Worm (Caenorhabditis elegans) whole organism, dauer: Measurements from ENCODE around the gene T28A8.4.

Source experiments
- unc-62 ChIP-seq: sonication (generic microtip); optimal IDR thresholded peaks from 2 replicates; lab custom pipeline; 2017; ENCODE audit warnings: missing biosample characterization, missing genetic modification reagents, missing genetic modification characterization

The T28A8.4 gene

DNA sequence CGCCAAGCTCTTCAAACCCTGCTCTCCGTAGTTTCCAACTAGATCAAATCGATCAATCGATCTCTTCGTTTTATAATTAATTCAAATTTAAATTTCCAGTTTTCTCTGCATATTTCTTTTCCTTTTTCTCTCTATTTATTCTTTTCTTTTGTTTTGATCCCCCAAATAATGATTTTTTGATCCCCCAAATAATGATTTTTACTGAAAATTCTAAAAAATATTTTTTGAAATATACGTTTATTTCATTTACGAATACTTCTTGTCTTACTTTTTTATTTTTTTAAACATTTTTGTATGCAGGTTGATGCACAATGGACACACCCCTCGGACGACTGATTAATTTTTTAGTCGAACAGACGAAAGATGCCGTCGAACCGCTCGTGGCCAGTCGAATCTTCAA lies at the start of gene T28A8.4:
Gene T28A8.4, plus strand, starts transcription at position 301 of the 400 bp plus-strand sequence.
- TF ChIP-seq unc-62 (GFP tag; lab: Kevin White, UChicago) = no peak

DNA sequence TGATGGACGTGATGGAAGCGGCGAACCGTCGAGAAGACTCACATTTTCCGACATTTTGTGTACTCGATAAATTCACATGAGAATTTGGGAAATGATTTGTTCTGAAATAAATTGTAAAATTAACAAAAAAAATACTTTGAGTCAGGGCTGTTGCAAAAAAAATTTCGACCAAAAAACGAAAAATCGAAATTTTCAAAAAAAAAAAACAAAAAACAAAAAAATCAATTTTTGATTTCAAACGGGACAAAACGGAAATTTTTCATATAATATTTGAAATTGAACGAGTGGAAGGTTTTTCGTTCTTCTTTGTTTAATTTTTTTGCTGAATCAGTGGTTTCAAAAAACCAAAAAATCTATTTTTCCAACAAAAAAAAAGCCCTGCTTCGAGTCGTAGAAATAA lies 48.3 kb upstream of the T28A8.4 start, which contains the start of gene cua-1:
Gene cua-1, minus strand, starts transcription at position 101 of the 400 bp plus-strand sequence.
- no peak for TF ChIP-seq unc-62 (GFP tag; lab: Kevin White, UChicago)

DNA sequence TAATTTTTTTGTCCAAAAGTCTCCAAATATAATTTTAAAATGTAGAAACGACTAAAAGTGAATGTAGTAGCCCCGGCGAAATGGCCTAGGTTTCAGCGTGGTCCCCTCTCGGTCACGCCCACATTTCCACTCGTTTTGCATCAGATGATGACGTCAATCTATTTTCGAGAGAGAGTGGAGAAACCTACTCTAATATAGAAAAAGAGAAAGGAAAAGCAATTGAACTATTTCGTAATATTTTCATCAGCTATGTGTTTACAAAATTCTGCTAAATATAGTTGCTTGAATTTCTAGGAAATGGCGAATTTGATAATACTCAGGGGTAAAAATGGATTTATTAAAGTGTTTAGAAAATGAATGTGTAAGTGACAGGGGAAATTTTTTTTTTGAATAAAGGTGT lies 47.7 kb upstream of the T28A8.4 start:
- no peak for TF ChIP-seq unc-62 (GFP tag; lab: Kevin White, UChicago)

DNA sequence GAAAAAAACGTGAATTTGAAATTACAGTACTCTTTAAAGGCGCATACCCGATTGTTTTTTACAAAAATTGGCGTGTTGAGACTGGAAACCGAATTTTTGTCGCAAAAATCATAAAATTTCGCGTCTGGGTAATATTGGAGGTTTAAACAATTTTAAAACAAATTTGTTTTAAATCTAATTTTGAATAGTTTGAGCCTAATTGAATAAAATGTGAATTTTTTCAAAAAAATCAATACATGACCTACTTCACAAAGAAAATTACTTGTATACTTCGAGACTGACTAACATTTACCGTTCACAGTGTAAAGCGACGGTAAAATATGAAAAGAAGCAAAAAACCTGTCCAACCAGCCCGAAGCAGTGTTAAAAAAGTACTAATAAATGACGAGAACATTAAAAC lies 46.2 kb upstream of the T28A8.4 start:
- no peak for TF ChIP-seq unc-62 (GFP tag; lab: Kevin White, UChicago)

DNA sequence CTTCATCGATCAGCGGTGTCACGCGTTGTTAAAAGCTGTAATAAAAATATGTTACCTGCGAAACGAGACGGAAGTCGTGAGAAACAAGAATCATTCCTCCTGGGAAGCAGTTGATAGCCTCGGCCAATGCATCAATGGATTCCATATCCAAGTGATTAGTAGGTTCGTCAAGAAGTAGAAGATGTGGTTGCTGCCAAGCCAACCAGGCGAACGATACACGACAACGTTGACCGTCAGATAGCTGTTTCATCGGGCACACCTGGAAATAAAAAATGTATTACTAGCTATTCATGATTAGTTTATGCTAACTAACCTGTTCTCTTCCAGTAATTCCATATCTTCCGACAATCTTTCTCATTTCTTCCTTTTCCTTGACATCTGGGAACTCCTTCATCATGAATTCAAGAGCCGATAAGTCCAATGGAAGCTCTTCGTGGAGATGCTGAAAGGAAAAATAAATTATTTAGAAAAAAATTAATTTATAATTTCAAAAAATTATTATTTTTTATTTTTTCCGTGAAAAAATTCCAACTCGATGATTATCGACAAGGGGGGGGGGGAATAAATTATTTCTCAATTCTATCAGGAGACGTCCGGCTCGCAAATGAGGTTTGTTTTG lies 44.4 kb upstream of the T28A8.4 start, which contains the start of gene tag-164:
Gene tag-164, plus strand, starts transcription at position 569 of the 619 bp plus-strand sequence.
- no peak for TF ChIP-seq unc-62 (GFP tag; lab: Kevin White, UChicago)

DNA sequence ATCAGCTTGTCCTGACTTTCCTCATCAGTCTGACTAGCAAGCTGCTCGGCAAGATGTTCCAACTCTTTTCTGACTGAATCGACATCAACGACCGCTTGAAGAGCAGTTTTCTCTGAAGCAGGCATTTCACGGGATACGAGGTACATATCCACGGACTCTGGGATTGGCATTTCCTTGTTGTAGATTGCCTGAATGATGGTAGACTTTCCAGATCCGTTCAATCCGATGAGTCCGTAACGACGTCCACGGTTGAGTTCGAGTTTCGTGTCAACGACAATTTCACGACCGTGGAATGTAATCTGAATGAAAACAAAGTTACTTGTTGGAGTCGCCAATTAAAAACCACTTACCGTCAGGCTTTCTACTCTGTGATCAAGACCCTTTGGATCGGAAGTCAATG lies 41.9 kb upstream of the T28A8.4 start:
- no peak for TF ChIP-seq unc-62 (GFP tag; lab: Kevin White, UChicago)

DNA sequence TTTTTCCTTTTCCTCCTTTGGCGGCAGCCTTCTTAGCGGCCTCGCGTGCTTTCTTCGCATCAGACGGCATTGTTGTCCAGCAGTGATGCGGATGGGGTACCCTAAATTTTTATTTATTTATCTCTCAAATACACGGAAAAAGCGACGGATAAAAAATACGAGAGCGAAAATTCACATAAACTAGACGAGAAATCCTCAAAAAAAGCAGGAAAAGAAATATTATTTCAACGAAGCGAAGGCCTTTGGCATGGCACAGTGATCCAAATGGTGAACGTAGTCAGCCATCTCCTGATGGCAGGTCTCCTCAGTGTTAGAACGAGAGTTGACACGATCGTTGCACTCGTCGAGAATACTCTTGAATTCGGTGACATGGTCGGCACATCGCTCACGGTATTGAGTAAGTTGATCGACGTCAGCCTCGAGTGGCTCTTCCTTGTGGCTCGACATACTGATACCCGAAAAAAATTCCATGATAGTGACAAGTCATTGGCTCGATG lies 41.3 kb upstream of the T28A8.4 start, which contains the start of the genes abcf-2 and T27E9.2:
Gene abcf-2, minus strand, starts transcription at position 101 of the 497 bp plus-strand sequence.
Gene T27E9.2, minus strand, starts transcription at position 447 of the 497 bp plus-strand sequence.
- TF ChIP-seq unc-62 (GFP tag; lab: Kevin White, UChicago) = no peak

DNA sequence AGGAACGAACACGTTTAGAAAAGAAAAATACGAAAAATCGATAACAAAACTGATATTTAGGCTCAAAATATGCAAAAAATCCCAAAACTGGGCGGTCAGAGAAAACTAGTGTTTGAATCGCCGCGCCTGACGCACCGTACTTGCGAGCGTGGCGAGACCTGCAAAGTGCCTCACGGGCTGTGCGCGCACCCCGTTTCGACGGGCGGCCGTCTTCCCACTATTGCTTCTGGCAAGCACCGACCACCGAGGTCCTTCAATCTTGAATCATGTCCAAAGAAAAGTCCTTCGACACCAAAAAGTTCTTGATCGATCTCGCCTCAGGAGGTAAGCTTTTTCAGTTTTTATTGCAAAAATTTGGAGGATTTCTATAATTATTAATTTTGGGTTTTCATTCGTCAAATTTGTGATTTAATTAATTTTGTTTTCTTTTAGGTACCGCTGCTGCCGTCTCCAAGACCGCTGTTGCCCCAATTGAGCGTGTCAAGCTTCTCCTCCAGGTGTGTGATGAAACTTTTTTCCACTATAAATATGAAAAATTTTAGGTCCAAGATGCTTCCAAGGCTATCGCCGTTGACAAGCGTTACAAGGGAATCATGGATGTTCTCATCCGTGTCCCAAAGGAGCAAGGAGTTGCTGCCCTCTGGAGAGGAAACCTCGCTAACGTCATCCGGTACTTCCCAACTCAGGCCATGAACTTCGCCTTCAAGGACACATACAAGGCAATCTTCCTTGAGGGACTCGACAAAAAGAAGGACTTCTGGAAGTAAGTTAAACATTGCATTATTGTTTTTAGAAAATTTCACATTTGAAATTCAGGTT lies 40.3 kb upstream of the T28A8.4 start, which contains the start of gene ant-1.1:
Gene ant-1.1, plus strand, starts transcription at position 199 of the 819 bp plus-strand sequence.
- no peak for TF ChIP-seq unc-62 (GFP tag; lab: Kevin White, UChicago)

DNA sequence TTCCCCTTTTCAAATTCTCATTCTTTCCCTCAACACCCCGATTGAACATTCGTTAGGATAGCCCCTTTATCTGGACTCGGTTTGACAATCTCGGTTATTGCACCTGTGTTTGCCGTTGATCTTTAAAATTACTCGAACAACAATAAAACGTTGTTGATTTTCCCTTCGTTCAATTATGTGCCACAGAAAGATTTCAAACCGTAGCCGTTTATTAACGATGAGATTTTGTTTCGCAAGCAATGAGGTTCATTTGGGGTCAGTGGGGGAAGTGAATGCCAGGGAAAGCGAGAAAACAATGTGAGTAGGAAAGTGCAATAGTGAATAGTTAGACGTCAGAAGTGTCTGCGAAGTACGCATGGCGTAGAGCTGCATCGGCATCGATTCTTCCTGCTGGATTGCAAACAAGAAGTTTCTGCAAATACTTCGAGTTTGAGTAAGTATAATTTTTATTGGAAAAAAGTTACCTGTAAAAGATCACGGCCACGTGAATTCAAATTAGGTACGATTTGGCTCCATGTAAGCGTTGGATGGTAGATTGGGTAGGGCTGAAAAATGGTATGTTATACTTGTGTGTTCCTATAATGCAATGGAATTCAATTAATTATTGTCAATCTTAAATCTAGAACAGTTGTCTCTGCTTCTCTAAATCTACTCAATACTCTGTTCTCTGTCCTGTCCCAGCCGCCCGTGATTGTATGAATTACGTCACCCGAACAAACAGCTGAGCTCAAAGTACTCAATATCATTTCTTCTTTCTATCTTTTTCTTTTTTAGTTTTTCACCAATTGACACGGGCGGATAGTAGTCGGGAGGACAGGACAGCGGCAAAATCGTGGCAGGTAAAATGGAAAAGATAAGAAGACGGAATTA lies 38.8 kb upstream of the T28A8.4 start, which contains the start of gene kel-3:
Gene kel-3, plus strand, starts transcription at position 328 of the 870 bp plus-strand sequence.
- TF ChIP-seq unc-62 (GFP tag; lab: Kevin White, UChicago) = no peak

DNA sequence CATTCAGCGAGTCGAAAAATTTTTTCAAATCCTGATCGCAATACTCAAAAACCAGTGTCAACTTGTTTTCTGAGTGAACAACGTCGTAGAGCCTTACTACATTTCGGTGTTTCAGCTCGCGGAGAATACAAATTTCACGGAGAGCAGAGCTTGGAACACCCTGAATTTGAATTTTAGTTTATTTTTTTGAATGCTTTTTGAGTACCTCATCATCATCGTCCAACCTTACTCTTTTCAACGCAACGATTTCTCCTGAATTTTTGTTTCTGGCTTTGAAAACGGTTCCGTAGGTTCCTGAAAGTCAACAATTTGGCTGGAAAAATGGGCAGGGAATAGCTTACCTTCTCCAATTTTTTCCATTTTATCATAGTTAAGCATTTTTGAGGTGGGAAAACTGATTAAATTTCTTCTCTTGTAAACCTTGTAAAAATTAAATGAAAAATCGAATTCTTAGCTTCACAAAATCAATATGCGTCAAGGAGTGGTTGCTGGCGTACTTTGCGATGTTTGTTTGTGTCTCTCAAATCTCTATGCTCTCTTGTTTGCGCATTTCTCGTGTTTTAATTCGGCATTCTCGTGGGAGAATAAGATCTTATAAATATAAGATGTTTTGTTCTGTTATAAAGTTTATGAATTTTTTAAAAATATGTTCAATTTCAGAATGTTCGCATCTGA lies 37.4 kb upstream of the T28A8.4 start, which contains the start of gene cdk-5:
Gene cdk-5, minus strand, starts transcription at position 425 of the 675 bp plus-strand sequence.
- TF ChIP-seq unc-62 (GFP tag; lab: Kevin White, UChicago) = no peak

DNA sequence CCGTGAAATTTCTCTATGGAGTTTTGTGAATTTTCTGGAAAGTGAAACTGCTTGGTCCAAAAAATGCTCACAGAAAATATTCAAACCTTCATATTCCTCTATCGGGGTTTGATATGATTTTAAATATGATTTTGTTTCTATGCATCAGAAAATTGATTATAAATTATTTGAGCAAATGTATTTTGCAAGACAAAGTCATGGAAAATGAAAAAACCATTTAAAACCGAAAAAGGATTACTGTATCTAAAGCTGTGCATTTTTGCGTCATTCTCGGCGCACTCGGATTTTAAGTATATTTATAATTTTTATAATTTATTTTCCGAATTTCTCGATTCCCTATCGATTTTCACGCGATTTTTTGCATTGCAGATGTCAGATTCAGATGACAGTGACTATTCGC lies 32.0 kb upstream of the T28A8.4 start, which contains the start of gene pssy-2:
Gene pssy-2, plus strand, starts transcription at position 301 of the 400 bp plus-strand sequence.
- TF ChIP-seq unc-62 (GFP tag; lab: Kevin White, UChicago) = no peak

DNA sequence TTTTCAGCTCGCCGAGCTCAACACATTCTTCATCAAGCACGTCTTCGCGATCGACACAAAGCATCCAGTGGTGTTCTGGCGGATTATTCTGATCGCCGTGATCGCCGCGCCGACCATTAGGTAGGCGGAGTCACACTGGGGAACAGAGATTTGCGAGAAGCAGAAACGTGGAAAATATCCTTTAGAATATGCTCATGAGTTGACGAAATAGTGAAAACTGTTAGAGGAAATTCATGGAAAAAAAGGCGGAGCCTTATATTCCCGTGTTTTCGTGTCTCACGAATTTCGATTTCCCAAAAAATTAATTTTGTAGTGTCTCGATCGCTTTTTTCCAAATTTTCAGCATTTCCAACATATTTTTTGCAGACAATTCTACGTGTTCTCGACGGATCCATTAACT lies 29.0 kb upstream of the T28A8.4 start:
- TF ChIP-seq unc-62 (GFP tag; lab: Kevin White, UChicago) = no peak

DNA sequence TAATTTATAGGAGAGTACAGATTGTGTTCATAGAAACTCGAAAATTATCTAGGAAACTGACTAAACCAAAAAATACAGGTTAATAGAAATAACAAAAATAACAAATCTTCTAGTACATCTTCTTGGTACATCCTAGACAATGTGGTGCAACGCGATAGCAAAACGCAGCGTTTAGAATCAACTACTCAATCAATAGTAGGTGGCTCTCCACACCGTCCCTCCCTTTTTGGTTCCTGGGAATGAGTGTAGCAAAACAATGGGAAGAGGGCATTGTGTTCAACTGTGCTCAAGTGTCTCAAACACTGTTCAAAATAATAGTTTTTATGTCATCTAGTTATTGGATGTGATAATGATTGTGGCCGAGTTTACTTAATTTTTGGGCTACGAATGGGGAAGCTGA lies 26.8 kb upstream of the T28A8.4 start, which contains the start of gene T27E9.6:
Gene T27E9.6, minus strand, starts transcription at position 101 of the 400 bp plus-strand sequence.
- no peak for TF ChIP-seq unc-62 (GFP tag; lab: Kevin White, UChicago)

DNA sequence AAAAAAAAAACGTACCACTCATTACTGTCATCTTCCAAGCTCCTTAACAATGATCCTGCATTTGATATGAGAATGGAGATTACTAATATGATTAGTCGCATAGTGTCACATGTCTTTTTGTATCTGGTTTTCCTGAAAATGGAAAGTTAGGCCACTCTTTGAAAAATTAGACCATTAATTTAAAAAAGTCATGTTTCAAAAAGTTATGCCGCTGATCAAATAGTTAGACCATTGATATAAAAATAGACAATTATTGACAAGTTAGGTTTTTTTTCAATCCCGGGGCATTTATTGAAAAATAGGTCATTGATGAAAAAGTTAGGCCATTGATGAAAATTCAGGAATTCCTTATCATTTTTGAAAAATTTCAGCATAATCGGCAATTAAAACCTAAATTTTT lies 19.5 kb upstream of the T28A8.4 start, which contains the start of gene acc-4:
Gene acc-4, minus strand, starts transcription at position 101 of the 400 bp plus-strand sequence.
- TF ChIP-seq unc-62 (GFP tag; lab: Kevin White, UChicago) = no peak
